Fruit fly (Drosophila melanogaster) whole organism, pupa: ENCODE data around the gene Gnf1.
A peak's percentile ranks its signal among the peaks of the same experiment; 100 is the strongest.

Source experiments
- CG10348 ChIP-seq: fragments of 200-800 bp; sonication (Bioruptor generic); IDR thresholded peaks from 2 replicates; pipeline ENCODE4 v1.3.6; 2022; ENCODE audit warnings: missing biosample characterization, missing genetic modification characterization
- CG12605 ChIP-seq: fragments of 200-800 bp; sonication (Bioruptor generic); IDR thresholded peaks from 2 replicates; pipeline ENCODE4 v1.3.6; 2022; ENCODE audit warnings: missing biosample characterization, missing genetic modification characterization
- CG13204 ChIP-seq: fragments of 200-800 bp; sonication (Bioruptor generic); optimal IDR thresholded peaks from 2 replicates; lab custom pipeline; 2018; ENCODE audit warnings: missing biosample characterization, mild to moderate bottlenecking, missing genetic modification characterization, moderate library complexity
- CG14655 ChIP-seq: fragments of 200-800 bp; sonication (Bioruptor generic); optimal IDR thresholded peaks from 3 replicates; lab custom pipeline; 2017; ENCODE audit warnings: mild to moderate bottlenecking, missing biosample characterization, missing genetic modification reagents, missing genetic modification characterization
- CG15710 ChIP-seq: fragments of 200-800 bp; sonication (Bioruptor generic); optimal IDR thresholded peaks from 2 replicates; lab custom pipeline; 2018; ENCODE audit warnings: missing biosample characterization, mild to moderate bottlenecking, missing genetic modification characterization, moderate library complexity
- CG17806 ChIP-seq: fragments of 200-800 bp; sonication (Bioruptor generic); optimal IDR thresholded peaks from 2 replicates; lab custom pipeline; 2018; ENCODE audit warnings: missing biosample characterization, mild to moderate bottlenecking, missing genetic modification characterization, moderate library complexity
- CG32121 ChIP-seq: fragments of 200-800 bp; sonication (Bioruptor generic); IDR thresholded peaks from 2 replicates; pipeline ENCODE4 v1.3.6; 2022; ENCODE audit warnings: missing biosample characterization, missing genetic modification characterization
- CG34367 ChIP-seq: fragments of 200-800 bp; sonication (Bioruptor generic); optimal IDR thresholded peaks from 2 replicates; lab custom pipeline; 2018; ENCODE audit warnings: missing biosample characterization, mild to moderate bottlenecking, missing genetic modification characterization
- CG4496 ChIP-seq: fragments of 200-800 bp; sonication (Bioruptor generic); IDR thresholded peaks from 3 replicates; pipeline ENCODE4 v1.3.6; 2022; ENCODE audit warnings: missing biosample characterization, missing genetic modification characterization
- CG8159 ChIP-seq: fragments of 200-800 bp; sonication (Bioruptor generic); optimal IDR thresholded peaks from 3 replicates; lab custom pipeline; 2018; ENCODE audit warnings: missing biosample characterization, mild to moderate bottlenecking, missing genetic modification characterization, moderate library complexity
- CG8301 ChIP-seq: fragments of 200-800 bp; sonication (Bioruptor generic); optimal IDR thresholded peaks from 2 replicates; lab custom pipeline; 2018; ENCODE audit warnings: missing biosample characterization, mild to moderate bottlenecking, missing genetic modification characterization
- CG9948 ChIP-seq: fragments of 200-800 bp; sonication (Bioruptor generic); optimal IDR thresholded peaks from 2 replicates; lab custom pipeline; 2018; ENCODE audit warnings: missing biosample characterization, mild to moderate bottlenecking, missing genetic modification characterization, moderate library complexity
- D1 ChIP-seq: fragments of 200-800 bp; sonication (Bioruptor generic); optimal IDR thresholded peaks from 2 replicates; lab custom pipeline; 2018; ENCODE audit warnings: missing biosample characterization, mild to moderate bottlenecking, missing genetic modification characterization, moderate library complexity
- EcR ChIP-seq: fragments of 200-800 bp; sonication (Bioruptor generic); optimal IDR thresholded peaks from 3 replicates; lab custom pipeline; 2019; ENCODE audit warnings: missing biosample characterization, missing genetic modification characterization, mild to moderate bottlenecking, moderate library complexity, missing genetic modification reagents
- Ets98B ChIP-seq: fragments of 200-800 bp; sonication (Bioruptor generic); IDR thresholded peaks from 2 replicates; pipeline ENCODE4 v1.3.6; 2022; ENCODE audit warnings: missing biosample characterization, missing genetic modification characterization
- Pif1A ChIP-seq: fragments of 200-800 bp; sonication (Bioruptor generic); optimal IDR thresholded peaks from 3 replicates; lab custom pipeline; 2016; ENCODE audit warnings: missing biosample characterization, missing genetic modification characterization
- Pif1B ChIP-seq: fragments of 200-800 bp; sonication (Bioruptor generic); optimal IDR thresholded peaks from 3 replicates; lab custom pipeline; 2016; ENCODE audit warnings: missing biosample characterization, missing genetic modification characterization
- Snoo ChIP-seq: fragments of 200-800 bp; sonication (Bioruptor generic); optimal IDR thresholded peaks from 3 replicates; lab custom pipeline; 2017; ENCODE audit warnings: missing biosample characterization, mild to moderate bottlenecking, missing genetic modification characterization, inconsistent platforms
- fd96Ca ChIP-seq: fragments of 200-800 bp; sonication (Bioruptor generic); IDR thresholded peaks from 3 replicates; pipeline ENCODE4 v1.3.6; 2022; ENCODE audit warnings: missing biosample characterization, missing genetic modification characterization
- gl ChIP-seq: fragments of 200-800 bp; sonication (Bioruptor generic); optimal IDR thresholded peaks from 2 replicates; lab custom pipeline; 2018; ENCODE audit warnings: missing biosample characterization, mild to moderate bottlenecking, missing genetic modification characterization
- rn ChIP-seq: fragments of 200-800 bp; sonication (Bioruptor generic); IDR thresholded peaks from 2 replicates; pipeline ENCODE4 v1.3.6; 2022; ENCODE audit warnings: missing biosample characterization, missing genetic modification characterization

Gnf1 gene

DNA sequence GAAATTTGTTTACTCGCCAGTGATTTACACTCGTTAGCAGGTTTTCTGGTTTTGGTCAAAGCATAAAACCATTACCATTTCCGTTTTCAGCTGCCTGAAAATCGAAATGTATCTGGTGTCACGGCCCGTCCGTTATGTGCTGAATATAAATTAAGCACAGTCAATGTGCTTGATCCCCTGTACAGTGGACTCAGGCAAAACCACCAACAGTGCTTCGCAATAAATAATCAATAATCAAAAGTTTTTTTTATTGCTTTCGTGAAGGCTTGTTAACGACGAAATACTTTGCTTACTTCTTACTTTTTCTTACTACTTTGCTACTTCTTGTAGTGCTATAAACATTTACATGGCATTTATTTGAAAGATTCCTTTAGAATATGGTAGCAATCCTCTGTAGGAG, 6.8 kb downstream of the Gnf1 start:
- TF ChIP-seq CG17806: peak; percentile 3
- no peak for TF ChIP-seq fd96Ca (GFP tag; lab: Robert Waterston, UW)

DNA sequence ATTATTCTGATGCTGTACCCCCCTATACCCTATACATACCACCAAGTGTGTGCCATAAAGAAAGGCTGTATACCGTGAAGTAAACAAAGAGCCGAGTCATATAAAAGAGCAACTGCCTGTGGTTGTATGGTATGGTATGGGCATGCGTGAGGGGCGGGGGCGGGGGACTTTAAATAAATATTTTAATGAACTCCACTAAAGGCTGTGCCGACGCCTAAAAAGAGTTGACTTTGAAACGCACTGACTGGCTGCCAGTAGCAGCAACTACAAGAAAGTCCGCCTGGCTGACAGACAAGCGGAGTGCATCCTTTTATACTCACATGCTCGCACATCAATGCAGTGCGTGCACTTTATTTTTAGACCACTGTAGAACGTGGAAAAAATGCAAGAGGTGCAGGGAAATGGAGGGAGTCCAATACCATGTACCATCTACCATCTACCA, 8.0 kb downstream of the Gnf1 start:
- TF ChIP-seq CG9948 (tag; lab: Kevin White, UChicago) (no peak), Pif1B (GFP tag; lab: Kevin White, UChicago) (no peak), CG14655 (peak; percentile 25), CG13204 (GFP tag; lab: Kevin White, UChicago) (peak; percentile 32), CG8159 (tag; lab: Kevin White, UChicago) (peak; percentile 6), EcR (GFP tag; lab: Kevin White, UChicago) (peak; percentile 87), D1 (tag; lab: Kevin White, UChicago) (no peak)

DNA sequence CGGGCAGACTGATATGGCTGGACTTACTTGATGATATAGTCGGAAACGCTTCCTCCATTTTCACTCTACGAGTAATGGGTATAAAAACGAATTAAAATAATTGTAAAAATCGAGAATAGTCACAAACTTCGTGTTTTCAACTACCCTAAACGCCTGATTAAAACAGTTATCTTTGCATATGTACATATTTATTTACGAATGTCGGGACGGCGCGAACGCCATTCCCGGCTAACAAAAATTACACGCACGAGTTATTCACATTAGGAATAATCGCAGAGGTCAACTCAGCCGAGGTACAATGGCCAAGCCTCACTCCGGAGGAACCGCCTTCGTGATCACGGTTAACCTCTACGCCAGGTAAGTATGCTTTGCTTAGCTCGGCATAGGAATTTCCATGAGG, 41.3 kb downstream of the Gnf1 start:
- TF ChIP-seq Pif1B (GFP tag; lab: Kevin White, UChicago): no peak
- TF ChIP-seq CG17806: no peak
- no peak for TF ChIP-seq D1 (tag; lab: Kevin White, UChicago)
- no peak for TF ChIP-seq CG4496 (GFP tag; lab: Robert Waterston, UW)
- no peak for TF ChIP-seq gl (tag; lab: Kevin White, UChicago)
- TF ChIP-seq fd96Ca (GFP tag; lab: Robert Waterston, UW): no peak
- TF ChIP-seq CG12605 (GFP tag; lab: Robert Waterston, UW): no peak
- TF ChIP-seq CG10348 (GFP tag; lab: Robert Waterston, UW): no peak
- no peak for TF ChIP-seq CG8301 (tag; lab: Kevin White, UChicago)
- TF ChIP-seq rn (GFP tag; lab: Robert Waterston, UW): no peak
- TF ChIP-seq CG14655: no peak
- no peak for TF ChIP-seq Snoo (tag; lab: Kevin White, UChicago)
- no peak for TF ChIP-seq Ets98B (GFP tag; lab: Robert Waterston, UW)
- no peak for TF ChIP-seq CG13204 (GFP tag; lab: Kevin White, UChicago)
- no peak for TF ChIP-seq CG34367
- no peak for TF ChIP-seq CG9948 (tag; lab: Kevin White, UChicago)
- no peak for TF ChIP-seq CG32121
- TF ChIP-seq Pif1A (GFP tag; lab: Kevin White, UChicago): no peak

DNA sequence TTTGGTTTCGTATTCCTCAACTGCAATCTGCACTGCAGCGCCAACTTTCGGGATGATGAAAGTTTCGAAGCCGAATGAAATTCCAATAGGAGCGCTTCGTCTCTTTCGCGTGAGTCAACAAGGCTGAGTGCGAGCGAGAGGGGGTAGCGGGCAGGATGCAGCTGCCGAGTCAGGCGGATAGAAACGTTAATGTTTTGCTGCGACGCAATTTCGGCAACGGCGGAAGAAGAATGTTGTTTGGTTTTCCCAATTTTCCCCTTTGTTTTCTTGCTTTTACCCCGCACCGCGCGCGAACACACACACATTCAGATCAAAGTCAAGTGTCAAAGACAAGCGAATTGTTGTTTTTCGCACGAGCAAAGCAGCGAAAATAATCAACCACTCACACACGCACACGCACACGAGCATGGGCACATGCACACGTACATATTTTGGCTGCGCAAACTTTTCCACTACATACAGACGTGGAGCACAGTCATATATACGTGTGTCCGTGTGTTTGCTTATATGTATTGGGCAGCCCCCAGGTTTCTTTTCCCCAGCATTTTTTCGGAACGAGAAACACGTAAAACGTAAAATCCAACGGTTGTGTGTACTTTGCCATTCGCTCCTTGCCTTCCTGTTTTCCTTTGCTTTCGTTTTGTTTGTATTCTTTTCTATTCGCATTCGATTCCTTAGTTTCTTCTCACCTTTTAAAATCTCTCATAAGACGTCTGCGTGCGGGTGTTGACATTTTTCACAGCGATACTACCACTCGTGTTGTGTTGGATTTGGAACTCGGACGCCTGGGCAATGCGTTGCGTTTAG, 45.5 kb downstream of the Gnf1 start:
- TF ChIP-seq CG4496 (GFP tag; lab: Robert Waterston, UW) (no peak), EcR (GFP tag; lab: Kevin White, UChicago) (peak; percentile 52), CG12605 (GFP tag; lab: Robert Waterston, UW) (no peak), rn (GFP tag; lab: Robert Waterston, UW) (no peak), CG9948 (tag; lab: Kevin White, UChicago) (no peak), CG8301 (tag; lab: Kevin White, UChicago) (no peak), Snoo (tag; lab: Kevin White, UChicago) (no peak)

DNA sequence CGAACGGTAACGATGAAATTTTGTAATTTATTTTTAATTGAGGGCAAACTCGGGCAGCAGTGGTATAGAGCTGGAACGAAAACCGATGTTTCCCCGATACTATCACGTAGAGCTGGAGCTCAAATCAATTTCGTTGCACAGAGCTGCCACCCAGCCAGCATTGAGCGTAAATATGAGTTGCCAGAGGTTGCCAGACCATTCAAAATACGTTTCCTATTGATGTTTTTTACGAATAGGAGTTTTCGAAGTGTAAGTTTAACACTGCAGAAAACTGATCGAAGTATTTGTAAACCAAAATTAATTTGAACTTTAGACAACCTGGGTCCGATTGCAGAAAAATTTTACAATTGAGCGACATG, 46.1 kb downstream of the Gnf1 start, which contains the start of gene Ubc6:
Ubc6 (minus strand) TSS at position 112 of the 359 bp plus-strand sequence.
- no peak for TF ChIP-seq CG4496 (GFP tag; lab: Robert Waterston, UW)
- no peak for TF ChIP-seq fd96Ca (GFP tag; lab: Robert Waterston, UW)
- TF ChIP-seq Pif1A (GFP tag; lab: Kevin White, UChicago): peak; percentile 15
- peak; percentile 30 for TF ChIP-seq D1 (tag; lab: Kevin White, UChicago)
- no peak for TF ChIP-seq CG8301 (tag; lab: Kevin White, UChicago)
- TF ChIP-seq gl (tag; lab: Kevin White, UChicago): no peak
- peak; percentile 30 for TF ChIP-seq Pif1B (GFP tag; lab: Kevin White, UChicago)
- peak; percentile 1 for TF ChIP-seq CG34367
- no peak for TF ChIP-seq CG17806
- no peak for TF ChIP-seq CG12605 (GFP tag; lab: Robert Waterston, UW)
- peak; percentile 15 for TF ChIP-seq CG8159 (tag; lab: Kevin White, UChicago)
- no peak for TF ChIP-seq CG14655
- TF ChIP-seq CG13204 (GFP tag; lab: Kevin White, UChicago): no peak
- TF ChIP-seq Ets98B (GFP tag; lab: Robert Waterston, UW): no peak
- TF ChIP-seq Snoo (tag; lab: Kevin White, UChicago): no peak
- no peak for TF ChIP-seq rn (GFP tag; lab: Robert Waterston, UW)
- TF ChIP-seq CG10348 (GFP tag; lab: Robert Waterston, UW): no peak
- TF ChIP-seq CG32121: no peak
- TF ChIP-seq CG15710: peak; percentile 21
- no peak for TF ChIP-seq EcR (GFP tag; lab: Kevin White, UChicago)

DNA sequence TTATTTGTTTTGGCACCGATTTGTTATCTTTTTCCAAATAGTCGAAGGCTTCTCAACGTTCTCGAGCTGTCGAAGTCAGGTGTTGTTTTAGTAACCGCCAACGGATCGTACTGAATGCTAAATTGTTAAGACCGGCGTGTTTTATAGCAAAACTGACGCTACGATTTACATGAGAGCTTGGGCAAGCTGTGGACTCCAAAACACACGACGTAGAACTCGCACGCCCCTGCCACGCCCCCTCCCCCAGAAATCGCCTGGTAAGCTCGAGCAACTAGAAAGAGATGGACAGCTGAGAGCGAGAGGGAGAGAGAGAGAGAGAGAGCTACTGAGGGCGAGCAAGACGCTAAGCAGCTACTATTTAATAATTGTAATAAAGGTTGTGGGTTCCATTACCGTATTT, 48.7 kb downstream of the Gnf1 start, which contains the start of gene Jhbp3:
Jhbp3 (minus strand) TSS at position 101 of the 400 bp plus-strand sequence.
- TF ChIP-seq CG10348 (GFP tag; lab: Robert Waterston, UW) (no peak), CG12605 (GFP tag; lab: Robert Waterston, UW) (no peak), Ets98B (GFP tag; lab: Robert Waterston, UW) (no peak), CG9948 (tag; lab: Kevin White, UChicago) (no peak), gl (tag; lab: Kevin White, UChicago) (no peak), CG17806 (no peak), EcR (GFP tag; lab: Kevin White, UChicago) (no peak), CG8301 (tag; lab: Kevin White, UChicago) (no peak), fd96Ca (GFP tag; lab: Robert Waterston, UW) (no peak), CG32121 (no peak), CG15710 (no peak), CG8159 (tag; lab: Kevin White, UChicago) (no peak), CG14655 (no peak)
